Fruit fly (Drosophila melanogaster): ENCODE results near the gene ncd.

DNA sequence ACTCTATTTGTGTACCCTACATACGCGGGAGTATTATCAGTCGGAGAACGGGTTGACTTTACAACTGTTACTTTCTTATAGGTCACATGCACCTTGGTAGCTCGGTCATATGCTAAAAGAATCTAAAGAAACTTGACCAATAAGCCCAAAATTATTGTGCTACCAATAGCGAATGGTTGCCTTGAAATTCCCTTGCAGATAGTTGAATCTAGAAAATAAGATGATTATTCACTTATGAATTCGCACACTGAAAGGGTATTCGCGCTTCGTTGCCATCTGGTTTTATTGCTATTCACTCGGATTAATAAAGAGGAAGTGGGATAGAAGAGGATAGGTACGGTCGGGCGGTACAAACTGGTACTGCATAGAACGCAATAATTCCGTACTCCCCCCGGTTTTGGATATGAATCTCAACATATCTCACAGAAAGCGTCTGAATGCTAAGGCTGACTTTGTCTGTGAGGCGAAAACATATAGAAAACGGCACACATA is 33.0 kb downstream of the ncd start:
- no peak for TF ChIP-seq CG12605 (GFP tag; IDR thresholded peaks at IDR 0.05)
- TF ChIP-seq CG15710 (tag; optimal IDR thresholded peaks at IDR 0.05): peak; percentile 86
- peak; percentile 82 for TF ChIP-seq Pif1A (GFP tag; optimal IDR thresholded peaks at IDR 0.05)
- TF ChIP-seq CG8301 (tag; optimal IDR thresholded peaks at IDR 0.05): peak; percentile 80
